Worm (Caenorhabditis elegans): Measurements from ENCODE around the gene Y75B7B.2.

DNA sequence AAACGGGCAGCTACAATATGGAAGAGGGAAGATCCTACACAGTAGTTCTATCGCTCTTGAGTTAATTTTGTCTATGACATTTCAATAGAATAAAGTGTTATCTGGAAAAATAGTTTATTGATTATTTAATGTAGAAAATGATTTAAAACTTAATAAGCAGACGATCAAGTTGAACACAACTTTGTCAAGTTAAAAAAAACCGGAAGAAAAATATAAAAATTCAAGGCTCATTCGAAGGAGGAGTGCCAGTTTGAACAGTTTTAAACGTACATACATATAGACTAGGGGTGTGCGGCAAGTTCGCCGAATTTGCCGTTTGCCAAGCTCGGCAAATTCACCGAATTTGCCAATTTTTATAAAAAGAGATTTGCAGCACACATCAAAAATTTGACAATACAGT, 23.4 kb upstream of the Y75B7B.2 start, which contains the start of gene egl-2:
- no peak for TF ChIP-seq ztf-4 (tag; optimal IDR thresholded peaks at IDR 0.05)
- no peak for TF ChIP-seq R02D3.7 (tag; optimal IDR thresholded peaks at IDR 0.05)
- TF ChIP-seq nhr-11 (tag; optimal IDR thresholded peaks at IDR 0.05): no peak
- TF ChIP-seq elt-1 (tag; optimal IDR thresholded peaks at IDR 0.05): no peak
- no peak for TF ChIP-seq blmp-1 (tag; optimal IDR thresholded peaks at IDR 0.05; ENCODE audit: insufficient read depth)
- no peak for TF ChIP-seq lin-13 (GFP tag; optimal IDR thresholded peaks at IDR 0.05)
- TF ChIP-seq nhr-77 (tag; optimal IDR thresholded peaks at IDR 0.05): no peak
- no peak for TF ChIP-seq ZK546.5 (tag; optimal IDR thresholded peaks at IDR 0.05)
- no peak for TF ChIP-seq nhr-12 (tag; optimal IDR thresholded peaks at IDR 0.05)
- no peak for TF ChIP-seq nhr-10 (tag; optimal IDR thresholded peaks at IDR 0.05)
- TF ChIP-seq nhr-237 (tag; optimal IDR thresholded peaks at IDR 0.05): no peak
